Worm (Caenorhabditis elegans): Measurements from ENCODE around the gene cids-1.

The cids-1 gene

DNA sequence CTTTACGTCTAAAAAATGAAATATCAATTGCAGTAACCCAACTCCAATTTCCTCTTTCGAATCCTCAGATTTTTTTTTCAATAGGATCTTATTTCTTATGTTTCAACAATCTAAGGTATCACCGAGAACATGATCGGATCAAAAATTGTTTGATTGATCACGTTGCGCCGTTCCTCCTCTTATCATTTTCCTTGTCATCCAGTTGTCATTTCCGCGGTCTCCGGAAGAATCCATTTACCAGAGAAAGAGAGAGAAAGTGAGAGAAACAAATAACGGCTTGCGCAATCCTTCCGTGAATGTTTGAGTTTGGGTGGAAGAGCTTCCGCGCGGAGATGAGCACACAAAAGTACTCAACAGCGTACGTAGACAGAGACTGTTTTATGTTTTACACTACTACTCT is 49.0 kb downstream of the cids-1 start (continued):
- TF ChIP-seq R02D3.7 (tag; optimal IDR thresholded peaks at IDR 0.05) = no peak
- no peak for TF ChIP-seq ztf-7 (tag; optimal IDR thresholded peaks at IDR 0.05)
- no peak for TF ChIP-seq nhr-25 (tag; optimal IDR thresholded peaks at IDR 0.05; ENCODE audit: borderline replicate concordance, insufficient read depth)
- no peak for TF ChIP-seq lsy-2 (tag; optimal IDR thresholded peaks at IDR 0.05)
- TF ChIP-seq ztf-11 (tag; optimal IDR thresholded peaks at IDR 0.05) = no peak
- no peak for TF ChIP-seq mdt-29 (GFP tag; IDR thresholded peaks at IDR 0.05)
- no peak for TF ChIP-seq dpl-1 (GFP tag; optimal IDR thresholded peaks at IDR 0.05)
- TF ChIP-seq spr-1 (tag; optimal IDR thresholded peaks at IDR 0.05) = no peak
- no peak for TF ChIP-seq daf-19 (GFP tag; conservative IDR thresholded peaks at IDR 0.05)
- TF ChIP-seq lin-1 (GFP tag; IDR thresholded peaks at IDR 0.05) = no peak
- no peak for TF ChIP-seq daf-12 (tag; optimal IDR thresholded peaks at IDR 0.05)
- peak; percentile 32 for TF ChIP-seq hlh-11 (tag; optimal IDR thresholded peaks at IDR 0.05)
- TF ChIP-seq duxl-1 (tag; optimal IDR thresholded peaks at IDR 0.05; ENCODE audit: poor library complexity) = no peak
- no peak for TF ChIP-seq spr-3 (GFP tag; optimal IDR thresholded peaks at IDR 0.05)
- TF ChIP-seq dmd-8 (GFP tag; IDR thresholded peaks at IDR 0.05) = no peak
- TF ChIP-seq gei-8 (GFP tag; optimal IDR thresholded peaks at IDR 0.05) = no peak
- no peak for TF ChIP-seq ces-1 (GFP tag; optimal IDR thresholded peaks at IDR 0.05)
- TF ChIP-seq mxl-2 (GFP tag; conservative IDR thresholded peaks at IDR 0.05) = no peak
- peak; percentile 3 for TF ChIP-seq nhr-28 (tag; optimal IDR thresholded peaks at IDR 0.05)
- no peak for TF ChIP-seq zfp-2 (tag; optimal IDR thresholded peaks at IDR 0.05)
- TF ChIP-seq T20F7.1 (GFP tag; optimal IDR thresholded peaks at IDR 0.05) = no peak
- TF ChIP-seq sdz-12 (GFP tag; optimal IDR thresholded peaks at IDR 0.05) = no peak
- no peak for TF ChIP-seq nhr-237 (tag; optimal IDR thresholded peaks at IDR 0.05)
- TF ChIP-seq nhr-77 (tag; optimal IDR thresholded peaks at IDR 0.05) = no peak
- no peak for TF ChIP-seq zip-2 (tag; optimal IDR thresholded peaks at IDR 0.05)
- TF ChIP-seq lin-39 (tag; optimal IDR thresholded peaks at IDR 0.05) = no peak
- no peak for TF ChIP-seq F37D6.2 (tag; optimal IDR thresholded peaks at IDR 0.05)
- no peak for TF ChIP-seq ZK546.5 (tag; optimal IDR thresholded peaks at IDR 0.05)
- TF ChIP-seq aha-1 (tag) = peak; percentile 30
- no peak for TF ChIP-seq zag-1 (tag; optimal IDR thresholded peaks at IDR 0.05)
- no peak for TF ChIP-seq ceh-28 (tag; optimal IDR thresholded peaks at IDR 0.05)
- peak; percentile 7 for TF ChIP-seq dve-1 (tag; optimal IDR thresholded peaks at IDR 0.05; ENCODE audit: insufficient read depth)
- TF ChIP-seq Y5F2A.4 (GFP tag; optimal IDR thresholded peaks at IDR 0.05) = no peak
- no peak for TF ChIP-seq egl-43 (GFP tag; IDR thresholded peaks at IDR 0.05)
- TF ChIP-seq Y75B8A.6 (GFP tag; IDR thresholded peaks at IDR 0.05) = no peak
- TF ChIP-seq jun-1 (tag; optimal IDR thresholded peaks at IDR 0.05) = no peak
- peak; percentile 31 for TF ChIP-seq mxl-3 (GFP tag; optimal IDR thresholded peaks at IDR 0.05)
- TF ChIP-seq hif-1 (tag; optimal IDR thresholded peaks at IDR 0.05) = no peak
